Fruit fly (Drosophila melanogaster) whole organism, embryonic: ENCODE results near the gene CG9166.
A peak's percentile ranks its signal among the peaks of the same experiment; 100 is the strongest.

ENCODE experiments used
- B-H1 ChIP-seq: fragments of 200-800 bp; sonication (Bioruptor generic); IDR thresholded peaks from 3 replicates; pipeline ENCODE4 v1.3.6; 2022; ENCODE audit warnings: missing biosample characterization, missing genetic modification characterization
- Blimp-1 ChIP-seq: fragments of 200-800 bp; sonication (Bioruptor generic); optimal IDR thresholded peaks from 3 replicates; lab custom pipeline; 2018; ENCODE audit warnings: missing biosample characterization, missing genetic modification characterization, mild to moderate bottlenecking, moderate library complexity, missing genetic modification reagents
- CG11398 ChIP-seq: fragments of 200-800 bp; sonication (Bioruptor generic); optimal IDR thresholded peaks from 2 replicates; lab custom pipeline; 2016; ENCODE audit warnings: missing biosample characterization, missing genetic modification characterization
- CG13894 ChIP-seq: fragments of 200-800 bp; sonication (Bioruptor generic); optimal IDR thresholded peaks from 3 replicates; lab custom pipeline; 2018; ENCODE audit warnings: missing biosample characterization, mild to moderate bottlenecking, missing genetic modification characterization, moderate library complexity
- CG17186 ChIP-seq: fragments of 200-800 bp; sonication (Bioruptor generic); optimal IDR thresholded peaks from 3 replicates; lab custom pipeline; 2017; ENCODE audit warnings: missing biosample characterization, missing genetic modification reagents, missing genetic modification characterization
- CG17385 ChIP-seq: fragments of 200-800 bp; sonication (Bioruptor generic); optimal IDR thresholded peaks from 3 replicates; lab custom pipeline; 2018; ENCODE audit warnings: missing biosample characterization, mild to moderate bottlenecking, missing genetic modification characterization
- CG17612 ChIP-seq: fragments of 200-800 bp; sonication (Bioruptor generic); IDR thresholded peaks from 2 replicates; pipeline ENCODE4 v1.3.6; 2022; ENCODE audit warnings: missing biosample characterization, missing genetic modification characterization
- CG18764 ChIP-seq: fragments of 200-800 bp; sonication (Bioruptor generic); optimal IDR thresholded peaks from 3 replicates; lab custom pipeline; 2016; ENCODE audit warnings: missing biosample characterization, missing genetic modification characterization
- CG2202 ChIP-seq: fragments of 200-800 bp; sonication (Bioruptor generic); optimal IDR thresholded peaks from 2 replicates; lab custom pipeline; 2018; ENCODE audit warnings: missing biosample characterization, mild to moderate bottlenecking, missing genetic modification characterization
- CG30431 ChIP-seq: fragments of 200-800 bp; sonication (Bioruptor generic); optimal IDR thresholded peaks from 2 replicates; lab custom pipeline; 2017; ENCODE audit warnings: missing biosample characterization, missing genetic modification characterization
- CG31365 ChIP-seq: fragments of 200-800 bp; sonication (Bioruptor generic); optimal IDR thresholded peaks from 2 replicates; lab custom pipeline; 2018; ENCODE audit warnings: missing biosample characterization, mild to moderate bottlenecking, missing genetic modification characterization
- CG31388 ChIP-seq: fragments of 200-800 bp; sonication (Bioruptor generic); optimal IDR thresholded peaks from 2 replicates; lab custom pipeline; 2016; ENCODE audit warnings: missing biosample characterization, missing genetic modification characterization
- CG4328 ChIP-seq: fragments of 200-800 bp; sonication (Bioruptor generic); optimal IDR thresholded peaks from 3 replicates; lab custom pipeline; 2017; ENCODE audit warnings: missing biosample characterization, missing genetic modification reagents, missing genetic modification characterization
- CG4360 ChIP-seq: fragments of 200-800 bp; sonication (Bioruptor generic); IDR thresholded peaks from 2 replicates; pipeline ENCODE4 v1.3.6; 2022; ENCODE audit warnings: missing biosample characterization, missing genetic modification characterization
- CG43689 ChIP-seq: fragments of 200-800 bp; sonication (Bioruptor generic); IDR thresholded peaks from 2 replicates; pipeline ENCODE4 v1.3.6; 2022; ENCODE audit warnings: missing biosample characterization, missing genetic modification characterization
- CG7839 ChIP-seq: fragments of 200-800 bp; sonication (Bioruptor generic); optimal IDR thresholded peaks from 3 replicates; lab custom pipeline; 2018; ENCODE audit warnings: missing biosample characterization, mild to moderate bottlenecking, missing genetic modification characterization, moderate library complexity
- CG7963 ChIP-seq: fragments of 200-800 bp; sonication (Bioruptor generic); IDR thresholded peaks from 3 replicates; pipeline ENCODE4 v1.3.6; 2022; ENCODE audit warnings: missing biosample characterization, missing genetic modification characterization; ENCODE audit not compliant: partially characterized antibody
- CG8478 ChIP-seq: fragments of >200 bp; optimal IDR thresholded peaks from 2 replicates; lab custom pipeline; 2018
- CoRest ChIP-seq: fragments of 200-800 bp; sonication (Bioruptor generic); optimal IDR thresholded peaks from 3 replicates; lab custom pipeline; 2018; ENCODE audit warnings: missing biosample characterization, mild to moderate bottlenecking, missing genetic modification characterization, moderate library complexity
- D ChIP-seq, 2 experiments: fragments of 200-800 bp in 1 of 2; fragments of >200 bp in 1 of 2; sonication (Bioruptor generic) in 1 of 2; optimal IDR thresholded peaks; 2 replicates in 1 of 2; 3 replicates in 1 of 2; lab custom pipeline; 2017; ENCODE audit warnings: mild to moderate bottlenecking in 1 of 2, missing biosample characterization in 1 of 2, missing genetic modification characterization in 1 of 2, missing genetic modification reagents in 1 of 2
- HHEX ChIP-seq: fragments of 200-800 bp; sonication (Bioruptor generic); optimal IDR thresholded peaks from 3 replicates; lab custom pipeline; 2017; ENCODE audit warnings: missing biosample characterization, mild to moderate bottlenecking, missing genetic modification characterization, missing genetic modification reagents
- Hand ChIP-seq: fragments of 200-800 bp; sonication (Bioruptor generic); optimal IDR thresholded peaks from 2 replicates; lab custom pipeline; 2017; ENCODE audit warnings: mild to moderate bottlenecking, missing biosample characterization, missing genetic modification reagents, missing genetic modification characterization
- Meics ChIP-seq: fragments of 200-800 bp; sonication (Bioruptor generic); optimal IDR thresholded peaks from 2 replicates; lab custom pipeline; 2017; ENCODE audit warnings: missing biosample characterization, mild to moderate bottlenecking, missing genetic modification characterization
- Mrtf ChIP-seq: fragments of 200-800 bp; sonication (Bioruptor generic); IDR thresholded peaks from 3 replicates; pipeline ENCODE4 v1.3.6; 2022; ENCODE audit warnings: missing biosample characterization, missing genetic modification characterization
- Myb ChIP-seq: fragments of 200-800 bp; sonication (Bioruptor generic); optimal IDR thresholded peaks from 2 replicates; lab custom pipeline; 2016; ENCODE audit warnings: missing biosample characterization, missing genetic modification characterization
- NfI ChIP-seq: fragments of 200-800 bp; sonication (Bioruptor generic); optimal IDR thresholded peaks from 3 replicates; lab custom pipeline; 2018; ENCODE audit warnings: missing biosample characterization, mild to moderate bottlenecking, missing genetic modification characterization, moderate library complexity
- Ptx1 ChIP-seq: fragments of 200-800 bp; sonication (Bioruptor generic); IDR thresholded peaks from 2 replicates; pipeline ENCODE4 v1.3.6; 2022; ENCODE audit warnings: missing biosample characterization, missing genetic modification characterization
- Taf1 ChIP-seq: fragments of 200-800 bp; sonication (Bioruptor generic); IDR thresholded peaks from 2 replicates; pipeline ENCODE4 v1.3.6; 2022; ENCODE audit warnings: missing biosample characterization, missing genetic modification characterization
- Tbp ChIP-seq: fragments of >200 bp; optimal IDR thresholded peaks from 2 replicates; lab custom pipeline; 2018; ENCODE audit warnings: missing biosample characterization, missing genetic modification characterization
- Xrp1 ChIP-seq: fragments of 200-800 bp; sonication (Bioruptor generic); IDR thresholded peaks from 2 replicates; pipeline ENCODE4 v1.3.6; 2022; ENCODE audit warnings: missing biosample characterization, missing genetic modification characterization
- bab2 ChIP-seq: fragments of 200-800 bp; sonication (Bioruptor generic); optimal IDR thresholded peaks from 2 replicates; lab custom pipeline; 2016; ENCODE audit warnings: missing biosample characterization, missing genetic modification characterization
- bsh ChIP-seq, 2 experiments: fragments of 200-800 bp; sonication (Bioruptor generic); optimal IDR thresholded peaks; 2 replicates each; lab custom pipeline; 2017 to 2018; ENCODE audit warnings: mild to moderate bottlenecking in 2 of 2, missing biosample characterization in 2 of 2, missing genetic modification characterization in 2 of 2, moderate library complexity in 1 of 2
- cg ChIP-seq: fragments of 200-800 bp; sonication (Bioruptor generic); optimal IDR thresholded peaks from 3 replicates; lab custom pipeline; 2019; ENCODE audit warnings: missing biosample characterization, mild to moderate bottlenecking, missing genetic modification characterization, moderate library complexity
- corto ChIP-seq: fragments of 200-800 bp; sonication (Bioruptor generic); optimal IDR thresholded peaks from 2 replicates; lab custom pipeline; 2016; ENCODE audit warnings: missing biosample characterization, mild to moderate bottlenecking, missing genetic modification characterization, moderate library complexity
- dati ChIP-seq: fragments of 200-800 bp; sonication (Bioruptor generic); IDR thresholded peaks from 2 replicates; pipeline ENCODE4 v1.3.6; 2022; ENCODE audit warnings: missing biosample characterization, missing genetic modification characterization
- ems ChIP-seq: fragments of 200-800 bp; sonication (Bioruptor generic); optimal IDR thresholded peaks from 3 replicates; lab custom pipeline; 2016; ENCODE audit warnings: missing biosample characterization, missing genetic modification characterization
- fd102C ChIP-seq: fragments of 200-800 bp; sonication (Bioruptor generic); optimal IDR thresholded peaks from 2 replicates; lab custom pipeline; 2018; ENCODE audit warnings: missing biosample characterization, mild to moderate bottlenecking, missing genetic modification characterization, moderate library complexity
- fd64A ChIP-seq: fragments of 200-800 bp; sonication (Bioruptor generic); optimal IDR thresholded peaks from 3 replicates; lab custom pipeline; 2018; ENCODE audit warnings: missing biosample characterization, mild to moderate bottlenecking, missing genetic modification characterization
- gro ChIP-seq: fragments of 200-800 bp; sonication (Bioruptor generic); optimal IDR thresholded peaks from 2 replicates; lab custom pipeline; 2016; ENCODE audit warnings: missing biosample characterization, missing genetic modification characterization
- jing ChIP-seq: fragments of 200-800 bp; sonication (Bioruptor generic); optimal IDR thresholded peaks from 2 replicates; lab custom pipeline; 2018; ENCODE audit warnings: missing biosample characterization, mild to moderate bottlenecking, missing genetic modification characterization
- kah ChIP-seq: fragments of 200-800 bp; sonication (Bioruptor generic); optimal IDR thresholded peaks from 2 replicates; lab custom pipeline; 2018; ENCODE audit warnings: missing biosample characterization, mild to moderate bottlenecking, missing genetic modification characterization
- ken ChIP-seq: fragments of 200-800 bp; sonication (Bioruptor generic); IDR thresholded peaks from 3 replicates; pipeline ENCODE4 v1.3.6; 2022; ENCODE audit warnings: missing biosample characterization, missing genetic modification characterization
- peb ChIP-seq: fragments of 200-800 bp; sonication (Bioruptor generic); IDR thresholded peaks from 2 replicates; pipeline ENCODE4 v1.3.6; 2022; ENCODE audit warnings: missing biosample characterization, missing genetic modification characterization
- prd ChIP-seq, 3 experiments: fragments of >200 bp in 2 of 3; fragments of 200-800 bp in 1 of 3; sonication (Bioruptor generic) in 1 of 3; optimal IDR thresholded peaks in 2 of 3; IDR thresholded peaks in 1 of 3; 2 replicates in 2 of 3; 3 replicates in 1 of 3; pipeline versions ENCODE4 v1.3.6 to Lab custom; 2017 to 2022; ENCODE audit warnings: missing biosample characterization in 1 of 3, missing genetic modification characterization in 1 of 3
- sc ChIP-seq, 3 experiments: fragments of >200 bp in 2 of 3; fragments of 200-800 bp in 1 of 3; sonication (Bioruptor generic) in 1 of 3; optimal IDR thresholded peaks; 2 replicates in 2 of 3; 3 replicates in 1 of 3; lab custom pipeline; 2017; ENCODE audit warnings: mild to moderate bottlenecking in 1 of 3, missing biosample characterization in 1 of 3, missing genetic modification characterization in 1 of 3, missing genetic modification reagents in 1 of 3
- sug ChIP-seq: fragments of 200-800 bp; optimal IDR thresholded peaks from 2 replicates; lab custom pipeline; 2019; ENCODE audit warnings: missing biosample characterization, mild to moderate bottlenecking, missing genetic modification characterization, moderate library complexity
- unc-4 ChIP-seq: fragments of 200-800 bp; sonication (Bioruptor generic); IDR thresholded peaks from 2 replicates; pipeline ENCODE4 v1.3.6; 2022; ENCODE audit warnings: missing biosample characterization, missing genetic modification characterization; ENCODE audit not compliant: partially characterized antibody
- vnd ChIP-seq: fragments of 200-800 bp; sonication (Bioruptor generic); IDR thresholded peaks from 3 replicates; pipeline ENCODE4 v1.3.6; 2022; ENCODE audit warnings: missing biosample characterization, missing genetic modification characterization; ENCODE audit not compliant: partially characterized antibody
- yki ChIP-seq: fragments of >200 bp; optimal IDR thresholded peaks from 3 replicates; lab custom pipeline; 2018
- zen2 ChIP-seq: fragments of 200-800 bp; sonication (Bioruptor generic); IDR thresholded peaks from 3 replicates; pipeline ENCODE4 v1.3.6; 2022; ENCODE audit warnings: missing biosample characterization, missing genetic modification characterization; ENCODE audit not compliant: partially characterized antibody

CG9166 gene

DNA sequence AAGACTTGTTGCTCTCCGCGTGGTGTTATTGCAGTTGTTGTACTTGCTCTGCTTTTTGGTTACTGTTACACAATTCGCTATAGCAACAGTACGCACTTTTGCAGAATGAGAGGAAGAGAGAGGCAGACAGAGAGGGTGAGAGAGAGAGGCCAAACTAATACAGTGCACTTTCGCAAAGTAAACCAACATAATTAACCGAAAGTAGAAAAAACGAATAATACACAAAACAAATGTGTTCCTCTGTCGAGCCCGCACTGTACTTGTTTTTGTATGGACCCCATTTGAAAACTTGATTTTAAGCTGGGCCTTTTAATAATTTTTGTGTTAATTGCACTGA, 15.5 kb upstream of the CG9166 start (continued):
- TF ChIP-seq zen2 (GFP tag; lab: Robert Waterston, UW), result no peak
- TF ChIP-seq Myb (GFP tag; lab: Kevin White, UChicago), result no peak
- no peak for TF ChIP-seq bsh (GFP tag; optimal IDR thresholded peaks at IDR 0.05; lab: Kevin White, UChicago)
- no peak for TF ChIP-seq CG17186
- no peak for TF ChIP-seq dati (GFP tag; lab: Robert Waterston, UW)
- no peak for TF ChIP-seq corto (GFP tag; lab: Kevin White, UChicago)
- TF ChIP-seq Meics (GFP tag; lab: Kevin White, UChicago), result peak; percentile 40
- no peak; the same call in 1 of the 2 replicates for TF ChIP-seq CG4360 (GFP tag; lab: Robert Waterston, UW)
- peak; percentile 65 for TF ChIP-seq Ptx1 (GFP tag; lab: Robert Waterston, UW)
- no peak for TF ChIP-seq ems
- peak; percentile 55; the same call in 1 of the 3 replicates for TF ChIP-seq B-H1
- peak; percentile 51; the same call in 1 of the 3 replicates for TF ChIP-seq ken (GFP tag; lab: Robert Waterston, UW)
- TF ChIP-seq CG18764 (GFP tag; lab: Kevin White, UChicago), result no peak
- TF ChIP-seq sc (optimal IDR thresholded peaks at IDR 0.05; lab: Kevin White, UChicago), result no peak
- no peak for TF ChIP-seq sc (GFP tag; optimal IDR thresholded peaks at IDR 0.05; lab: Kevin White, UChicago)
- no peak for TF ChIP-seq Tbp
- peak; percentile 28 for TF ChIP-seq CoRest (tag; lab: Kevin White, UChicago)
- peak; percentile 19 for TF ChIP-seq CG13894
- TF ChIP-seq fd102C, result no peak
- no peak for TF ChIP-seq fd64A (GFP tag; lab: Kevin White, UChicago)
- TF ChIP-seq CG7963 (GFP tag; lab: Robert Waterston, UW), result no peak
- TF ChIP-seq unc-4, result no peak
- no peak for TF ChIP-seq CG4328
- TF ChIP-seq cg, result no peak
- TF ChIP-seq jing (GFP tag; lab: Kevin White, UChicago), result no peak
- no peak for TF ChIP-seq peb
- peak; percentile 40 for TF ChIP-seq bab2 (GFP tag; lab: Kevin White, UChicago)
- TF ChIP-seq CG43689 (GFP tag; lab: Robert Waterston, UW), result no peak
- TF ChIP-seq Taf1 (GFP tag; lab: Robert Waterston, UW), result peak; percentile 54; the same call in 1 of the 2 replicates
- TF ChIP-seq sug (tag; lab: Kevin White, UChicago), result no peak
- TF ChIP-seq prd (optimal IDR thresholded peaks at IDR 0.05; lab: Kevin White, UChicago), result no peak
- peak; percentile 69 for TF ChIP-seq prd (GFP tag; IDR thresholded peaks at IDR 0.05; lab: Robert Waterston, UW)
- no peak for TF ChIP-seq CG31388 (GFP tag; lab: Kevin White, UChicago)
- peak; percentile 70 for TF ChIP-seq Xrp1
- TF ChIP-seq kah (GFP tag; lab: Kevin White, UChicago), result peak; percentile 42
- 0 out of 2 replicates have a peak, but pooled peaks have one; percentile 29 for TF ChIP-seq CG17612
- TF ChIP-seq vnd (GFP tag; lab: Robert Waterston, UW), result no peak
- TF ChIP-seq CG11398 (GFP tag; lab: Kevin White, UChicago), result no peak
- TF ChIP-seq gro (GFP tag; lab: Kevin White, UChicago), result peak; percentile 40
- TF ChIP-seq CG7839 (tag; lab: Kevin White, UChicago), result peak; percentile 21
- peak; percentile 72; the same call in 2 of the 3 replicates for TF ChIP-seq Mrtf (GFP tag; lab: Robert Waterston, UW)
- no peak for TF ChIP-seq D (optimal IDR thresholded peaks at IDR 0.05; lab: Kevin White, UChicago)
- no peak for TF ChIP-seq D (GFP tag; optimal IDR thresholded peaks at IDR 0.05; lab: Kevin White, UChicago)
- no peak for TF ChIP-seq CG8478 (lab: Kevin White, UChicago)
- no peak for TF ChIP-seq HHEX (GFP tag; lab: Kevin White, UChicago)
- TF ChIP-seq CG2202, result no peak
- no peak for TF ChIP-seq Hand (GFP tag; lab: Kevin White, UChicago)
- TF ChIP-seq Blimp-1 (GFP tag; lab: Kevin White, UChicago), result no peak
- TF ChIP-seq yki, result no peak
- peak; percentile 29 for TF ChIP-seq CG17385
- TF ChIP-seq CG31365 (tag; lab: Kevin White, UChicago), result peak; percentile 7
- no peak for TF ChIP-seq NfI
- no peak for TF ChIP-seq CG30431 (GFP tag; lab: Kevin White, UChicago)
